Fruit fly (Drosophila melanogaster): ENCODE measurements around the gene nht.

DNA sequence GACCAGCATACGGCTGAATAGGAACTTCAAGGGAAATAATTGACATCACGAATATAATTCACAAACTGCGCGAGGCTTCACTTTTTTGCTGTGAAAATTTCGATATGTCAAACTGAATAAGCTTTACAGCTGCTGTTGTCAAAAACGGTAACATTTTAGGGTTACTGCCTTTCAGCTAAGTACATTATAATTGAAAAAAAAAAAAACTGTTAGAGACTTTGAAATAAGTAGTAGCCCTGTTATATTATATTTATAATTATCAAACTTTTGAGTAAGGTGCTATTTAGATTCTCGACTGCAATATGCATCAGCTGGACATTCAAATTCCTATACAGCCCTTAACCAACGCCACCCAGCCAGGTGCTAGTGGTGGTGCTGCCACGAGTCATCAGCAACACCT is at the start of gene nht:
- TF ChIP-seq Hr96 (GFP tag; optimal IDR thresholded peaks at IDR 0.05) (no peak), bab1 (GFP tag; optimal IDR thresholded peaks at IDR 0.05) (no peak), CG11617 (GFP tag; optimal IDR thresholded peaks at IDR 0.05) (no peak)

All from whole organism, adult.